Fruit fly (Drosophila melanogaster) whole organism, embryonic: ENCODE measurements around the gene CG5535.

Source experiments
- C15 ChIP-seq: fragments of 200-800 bp; sonication (Bioruptor generic); IDR thresholded peaks from 3 replicates; pipeline ENCODE4 v1.3.6; 2022; ENCODE audit warnings: missing biosample characterization, missing genetic modification characterization
- CG10267 ChIP-seq: fragments of 200-800 bp; sonication (Bioruptor generic); optimal IDR thresholded peaks from 2 replicates; lab custom pipeline; 2018; ENCODE audit warnings: missing biosample characterization, mild to moderate bottlenecking, missing genetic modification characterization, moderate library complexity
- CG10431 ChIP-seq: fragments of 200-800 bp; sonication (Bioruptor generic); optimal IDR thresholded peaks from 3 replicates; lab custom pipeline; 2018; ENCODE audit warnings: missing biosample characterization, mild to moderate bottlenecking, missing genetic modification characterization
- CG10462 ChIP-seq: fragments of 200-800 bp; sonication (Bioruptor generic); optimal IDR thresholded peaks from 2 replicates; lab custom pipeline; 2016; ENCODE audit warnings: missing biosample characterization, missing genetic modification characterization
- CG10979 ChIP-seq: fragments of 200-800 bp; sonication (Bioruptor generic); optimal IDR thresholded peaks from 2 replicates; lab custom pipeline; 2018; ENCODE audit warnings: missing biosample characterization, mild to moderate bottlenecking, missing genetic modification characterization, moderate library complexity
- CG12219 ChIP-seq: fragments of 200-800 bp; sonication (Bioruptor generic); optimal IDR thresholded peaks from 3 replicates; lab custom pipeline; 2018; ENCODE audit warnings: missing biosample characterization, mild to moderate bottlenecking, missing genetic modification characterization
- CG12744 ChIP-seq: fragments of 200-800 bp; sonication (Bioruptor generic); optimal IDR thresholded peaks from 2 replicates; lab custom pipeline; 2016; ENCODE audit warnings: missing biosample characterization, missing genetic modification characterization
- CG18476 ChIP-seq: fragments of 200-800 bp; sonication (Bioruptor generic); optimal IDR thresholded peaks from 2 replicates; lab custom pipeline; 2016; ENCODE audit warnings: missing biosample characterization, mild to moderate bottlenecking, missing genetic modification characterization
- CG2889 ChIP-seq: fragments of 200-800 bp; sonication (Bioruptor generic); IDR thresholded peaks from 3 replicates; pipeline ENCODE4 v1.3.6; 2022; ENCODE audit warnings: missing biosample characterization, missing genetic modification characterization
- CG30020 ChIP-seq: fragments of 200-800 bp; optimal IDR thresholded peaks from 2 replicates; lab custom pipeline; 2019; ENCODE audit warnings: missing biosample characterization, mild to moderate bottlenecking, missing genetic modification characterization, moderate library complexity
- CG31388 ChIP-seq: fragments of 200-800 bp; sonication (Bioruptor generic); optimal IDR thresholded peaks from 2 replicates; lab custom pipeline; 2016; ENCODE audit warnings: missing biosample characterization, missing genetic modification characterization
- CG32532 ChIP-seq: fragments of 200-800 bp; sonication (Bioruptor generic); IDR thresholded peaks from 2 replicates; pipeline ENCODE4 v1.3.6; 2022; ENCODE audit warnings: missing biosample characterization, missing genetic modification characterization
- CG43689 ChIP-seq: fragments of 200-800 bp; sonication (Bioruptor generic); IDR thresholded peaks from 2 replicates; pipeline ENCODE4 v1.3.6; 2022; ENCODE audit warnings: missing biosample characterization, missing genetic modification characterization
- CG5180 ChIP-seq: fragments of 200-800 bp; sonication (Bioruptor generic); optimal IDR thresholded peaks from 3 replicates; lab custom pipeline; 2017; ENCODE audit warnings: missing biosample characterization, missing genetic modification characterization, mild to moderate bottlenecking, moderate library complexity, missing genetic modification reagents
- CG5953 ChIP-seq: fragments of 200-800 bp; sonication (Bioruptor generic); IDR thresholded peaks from 2 replicates; pipeline ENCODE4 v1.3.6; 2022; ENCODE audit warnings: missing biosample characterization, missing genetic modification characterization
- CG6689 ChIP-seq: fragments of 200-800 bp; sonication (Bioruptor generic); IDR thresholded peaks from 2 replicates; pipeline ENCODE4 v1.3.6; 2022; ENCODE audit warnings: missing biosample characterization, missing genetic modification characterization
- CG6854 ChIP-seq: fragments of 200-800 bp; sonication (Bioruptor generic); optimal IDR thresholded peaks from 3 replicates; lab custom pipeline; 2017; ENCODE audit warnings: missing biosample characterization, mild to moderate bottlenecking, missing genetic modification characterization
- CG8924 ChIP-seq: fragments of 200-800 bp; optimal IDR thresholded peaks from 3 replicates; lab custom pipeline; 2019; ENCODE audit warnings: missing biosample characterization, mild to moderate bottlenecking, missing genetic modification characterization, moderate library complexity
- CG8944 ChIP-seq: fragments of 200-800 bp; sonication (Bioruptor generic); optimal IDR thresholded peaks from 3 replicates; lab custom pipeline; 2016; ENCODE audit warnings: missing biosample characterization, missing genetic modification characterization
- Dbx ChIP-seq: fragments of 200-800 bp; sonication (Bioruptor generic); IDR thresholded peaks from 3 replicates; pipeline ENCODE4 v1.3.6; 2022; ENCODE audit warnings: missing biosample characterization, missing genetic modification characterization
- Dll ChIP-seq: fragments of 200-800 bp; sonication (Bioruptor generic); IDR thresholded peaks from 4 replicates; pipeline ENCODE4 v1.3.6; 2022; ENCODE audit warnings: missing biosample characterization, missing genetic modification characterization; ENCODE audit not compliant: partially characterized antibody
- E2f1 ChIP-seq: fragments of 200-800 bp; sonication (Bioruptor generic); IDR thresholded peaks from 2 replicates; pipeline ENCODE4 v1.3.6; 2022; ENCODE audit warnings: missing biosample characterization, missing genetic modification characterization
- ERR ChIP-seq: fragments of 200-800 bp; sonication (Bioruptor generic); optimal IDR thresholded peaks from 2 replicates; lab custom pipeline; 2016; ENCODE audit warnings: missing biosample characterization, missing genetic modification characterization
- HLH54F ChIP-seq: fragments of 200-800 bp; sonication (Bioruptor generic); optimal IDR thresholded peaks from 3 replicates; lab custom pipeline; 2016; ENCODE audit warnings: missing biosample characterization, missing genetic modification characterization
- HmgZ ChIP-seq: fragments of 200-800 bp; sonication (Bioruptor generic); optimal IDR thresholded peaks from 2 replicates; lab custom pipeline; 2018; ENCODE audit warnings: missing biosample characterization, mild to moderate bottlenecking, missing genetic modification characterization
- Hr3 ChIP-seq: fragments of 200-800 bp; sonication (Bioruptor generic); optimal IDR thresholded peaks from 3 replicates; lab custom pipeline; 2016; ENCODE audit warnings: missing biosample characterization, missing genetic modification characterization
- Hr39 ChIP-seq: fragments of >200 bp; optimal IDR thresholded peaks from 2 replicates; lab custom pipeline; 2017
- Mad ChIP-seq: fragments of 200-800 bp; sonication (Bioruptor generic); optimal IDR thresholded peaks from 2 replicates; lab custom pipeline; 2016; ENCODE audit warnings: missing biosample characterization, missing genetic modification characterization
- NFAT ChIP-seq: fragments of 200-800 bp; sonication (Bioruptor generic); IDR thresholded peaks from 2 replicates; pipeline ENCODE4 v1.3.6; 2022; ENCODE audit warnings: missing biosample characterization, missing genetic modification characterization
- Spps ChIP-seq: fragments of 200-800 bp; sonication (Bioruptor generic); optimal IDR thresholded peaks from 2 replicates; lab custom pipeline; 2018; ENCODE audit warnings: missing biosample characterization, mild to moderate bottlenecking, missing genetic modification characterization
- Xbp1 ChIP-seq: fragments of 200-800 bp; sonication (Bioruptor generic); optimal IDR thresholded peaks from 3 replicates; lab custom pipeline; 2016; ENCODE audit warnings: missing biosample characterization, mild to moderate bottlenecking, missing genetic modification characterization
- Xrp1 ChIP-seq: fragments of 200-800 bp; sonication (Bioruptor generic); IDR thresholded peaks from 2 replicates; pipeline ENCODE4 v1.3.6; 2022; ENCODE audit warnings: missing biosample characterization, missing genetic modification characterization
- abd-A ChIP-seq: fragments of 200-800 bp; sonication (Bioruptor generic); optimal IDR thresholded peaks from 3 replicates; lab custom pipeline; 2019; ENCODE audit warnings: missing biosample characterization, mild to moderate bottlenecking, missing genetic modification characterization, moderate library complexity
- ap ChIP-seq: fragments of 200-800 bp; sonication (Bioruptor generic); IDR thresholded peaks from 2 replicates; pipeline ENCODE4 v1.3.6; 2022; ENCODE audit warnings: missing biosample characterization, missing genetic modification characterization
- ara ChIP-seq: fragments of 200-800 bp; sonication (Bioruptor generic); IDR thresholded peaks from 2 replicates; pipeline ENCODE4 v1.3.6; 2022; ENCODE audit warnings: missing biosample characterization, missing genetic modification characterization
- bbx ChIP-seq: fragments of 200-800 bp; sonication (Bioruptor generic); IDR thresholded peaks from 2 replicates; pipeline ENCODE4 v1.3.6; 2022; ENCODE audit warnings: missing biosample characterization, missing genetic modification characterization; ENCODE audit not compliant: partially characterized antibody
- crp ChIP-seq, 2 experiments: fragments of 200-800 bp; sonication (Bioruptor generic); optimal IDR thresholded peaks; 2 replicates in 1 of 2; 3 replicates in 1 of 2; lab custom pipeline; 2017; ENCODE audit warnings: missing biosample characterization in 2 of 2, missing genetic modification characterization in 2 of 2, mild to moderate bottlenecking in 1 of 2, moderate library complexity in 1 of 2
- inv ChIP-seq: fragments of 200-800 bp; sonication (Bioruptor generic); IDR thresholded peaks from 2 replicates; pipeline ENCODE4 v1.3.6; 2022; ENCODE audit warnings: missing biosample characterization, missing genetic modification characterization; ENCODE audit not compliant: partially characterized antibody
- jumu ChIP-seq: fragments of 200-800 bp; sonication (Bioruptor generic); optimal IDR thresholded peaks from 3 replicates; lab custom pipeline; 2016; ENCODE audit warnings: missing biosample characterization, missing genetic modification characterization
- lola ChIP-seq, 3 experiments: fragments of >200 bp in 2 of 3; fragments of 200-800 bp in 1 of 3; sonication (Bioruptor generic) in 1 of 3; optimal IDR thresholded peaks; 2 replicates each; lab custom pipeline; 2017 to 2019; ENCODE audit warnings: missing biosample characterization in 3 of 3, missing genetic modification characterization in 3 of 3, mild to moderate bottlenecking in 1 of 3, moderate library complexity in 1 of 3
- maf-S ChIP-seq: fragments of 200-800 bp; sonication (Bioruptor generic); optimal IDR thresholded peaks from 2 replicates; lab custom pipeline; 2016; ENCODE audit warnings: missing biosample characterization, missing genetic modification characterization
- mirr ChIP-seq: fragments of 200-800 bp; sonication (Bioruptor generic); optimal IDR thresholded peaks from 3 replicates; lab custom pipeline; 2018; ENCODE audit warnings: missing biosample characterization, mild to moderate bottlenecking, missing genetic modification characterization
- odd ChIP-seq: fragments of 200-800 bp; sonication (Bioruptor generic); optimal IDR thresholded peaks from 2 replicates; lab custom pipeline; 2017; ENCODE audit warnings: missing biosample characterization, mild to moderate bottlenecking, missing genetic modification characterization
- pan ChIP-seq, 4 experiments: fragments of >200 bp in 3 of 4; fragments of 200-800 bp in 1 of 4; sonication (Bioruptor generic) in 1 of 4; optimal IDR thresholded peaks in 3 of 4; IDR thresholded peaks in 1 of 4; 2 replicates each; pipeline versions ENCODE4 v1.3.6 to Lab custom; 2017 to 2022; ENCODE audit warnings: missing biosample characterization in 2 of 4, missing genetic modification characterization in 2 of 4, mixed read lengths in 1 of 4
- pros ChIP-seq: fragments of 200-800 bp; sonication (Bioruptor generic); optimal IDR thresholded peaks from 3 replicates; lab custom pipeline; 2019; ENCODE audit warnings: missing biosample characterization, mild to moderate bottlenecking, missing genetic modification characterization, moderate library complexity
- slou ChIP-seq: fragments of 200-800 bp; sonication (Bioruptor generic); optimal IDR thresholded peaks from 3 replicates; lab custom pipeline; 2016; ENCODE audit warnings: missing biosample characterization, missing genetic modification characterization
- sr ChIP-seq: fragments of 200-800 bp; sonication (Bioruptor generic); IDR thresholded peaks from 3 replicates; pipeline ENCODE4 v1.3.6; 2022; ENCODE audit warnings: missing biosample characterization, missing genetic modification characterization
- sug ChIP-seq: fragments of 200-800 bp; optimal IDR thresholded peaks from 2 replicates; lab custom pipeline; 2019; ENCODE audit warnings: missing biosample characterization, mild to moderate bottlenecking, missing genetic modification characterization, moderate library complexity
- tin ChIP-seq: fragments of 200-800 bp; sonication (Bioruptor generic); optimal IDR thresholded peaks from 3 replicates; lab custom pipeline; 2016; ENCODE audit warnings: missing biosample characterization, missing genetic modification characterization
- twi ChIP-seq: fragments of 200-800 bp; optimal IDR thresholded peaks from 2 replicates; lab custom pipeline; 2019; ENCODE audit warnings: missing biosample characterization, mild to moderate bottlenecking, missing genetic modification characterization, moderate library complexity
- z ChIP-seq: fragments of 200-800 bp; sonication (Bioruptor generic); IDR thresholded peaks from 3 replicates; pipeline ENCODE4 v1.3.6; 2022; ENCODE audit warnings: missing biosample characterization, missing genetic modification characterization

The CG5535 gene

dm6 chr3L:17841085-17841606 is 15.4 kb downstream of the CG5535 start, which contains the start of gene CG5577 (continued):
- no peak for TF ChIP-seq CG30020
- TF ChIP-seq NFAT (GFP tag; lab: Robert Waterston, UW): no peak
- peak; percentile 10 for TF ChIP-seq odd
- TF ChIP-seq CG5953 (GFP tag; lab: Robert Waterston, UW): no peak
- no peak for TF ChIP-seq tin (GFP tag; lab: Kevin White, UChicago)
- TF ChIP-seq jumu: no peak
- TF ChIP-seq Spps: no peak
- TF ChIP-seq slou: no peak
- peak; percentile 75 for TF ChIP-seq HmgZ
- no peak for TF ChIP-seq CG8944
- peak; percentile 32; the same call in 1 of the 2 replicates for TF ChIP-seq CG6689 (GFP tag; lab: Robert Waterston, UW)
- no peak for TF ChIP-seq CG10462 (GFP tag; lab: Kevin White, UChicago)
- TF ChIP-seq Hr39: no peak
- TF ChIP-seq E2f1: no peak
- peak; percentile 57 for TF ChIP-seq mirr (GFP tag; lab: Kevin White, UChicago)
- TF ChIP-seq CG12744: no peak
- peak; percentile 38 for TF ChIP-seq pros
- no peak for TF ChIP-seq CG10979 (tag; lab: Kevin White, UChicago)
- no peak for TF ChIP-seq crp (GFP tag; optimal IDR thresholded peaks at IDR 0.05; lab: Kevin White, UChicago)
- no peak for TF ChIP-seq CG2889
- no peak for TF ChIP-seq sr (GFP tag; lab: Robert Waterston, UW)
- TF ChIP-seq CG32532 (GFP tag; lab: Robert Waterston, UW): peak; percentile 68
- no peak for TF ChIP-seq CG10267 (tag; lab: Kevin White, UChicago)
- no peak for TF ChIP-seq CG6854 (GFP tag; lab: Kevin White, UChicago)
- no peak for TF ChIP-seq CG43689 (GFP tag; lab: Robert Waterston, UW)
- TF ChIP-seq lola (GFP tag; optimal IDR thresholded peaks at IDR 0.05; lab: Kevin White, UChicago): no peak
- TF ChIP-seq Xbp1: no peak
- TF ChIP-seq ara: no peak
- peak; percentile 52; the same call in 1 of the 2 replicates for TF ChIP-seq bbx (GFP tag; lab: Robert Waterston, UW)
- TF ChIP-seq Dbx: peak; percentile 62; the same call in 1 of the 3 replicates
- TF ChIP-seq Xrp1 (GFP tag; lab: Robert Waterston, UW): no peak
- no peak for TF ChIP-seq CG18476 (GFP tag; lab: Kevin White, UChicago)
- TF ChIP-seq twi (tag; lab: Kevin White, UChicago): no peak
- no peak for TF ChIP-seq CG12219
- peak; percentile 67 for TF ChIP-seq Dll (GFP tag; lab: Robert Waterston, UW)
- no peak for TF ChIP-seq CG10431 (GFP tag; lab: Kevin White, UChicago)
- TF ChIP-seq sug (tag; lab: Kevin White, UChicago): peak; percentile 74
- no peak for TF ChIP-seq C15 (GFP tag; lab: Robert Waterston, UW)
- no peak for TF ChIP-seq ap (GFP tag; lab: Robert Waterston, UW)
- TF ChIP-seq Hr3 (GFP tag; lab: Kevin White, UChicago): no peak
- TF ChIP-seq CG31388: no peak
- TF ChIP-seq abd-A (tag; lab: Kevin White, UChicago): no peak
- TF ChIP-seq pan (optimal IDR thresholded peaks at IDR 0.05; lab: Kevin White, UChicago): no peak
- TF ChIP-seq pan (GFP tag; optimal IDR thresholded peaks at IDR 0.05 in 1 of 2, IDR thresholded peaks at IDR 0.05 in 1 of 2): no peak
- 0 out of 3 replicates have a peak, but pooled peaks have one; percentile 47 for TF ChIP-seq z (GFP tag; lab: Robert Waterston, UW)
- peak; percentile 31 for TF ChIP-seq ERR
- peak; percentile 45; the same call in 1 of the 2 replicates for TF ChIP-seq inv (GFP tag; lab: Robert Waterston, UW)
- TF ChIP-seq HLH54F (GFP tag; lab: Kevin White, UChicago): no peak
- TF ChIP-seq maf-S: no peak
- TF ChIP-seq CG5180 (GFP tag; lab: Kevin White, UChicago): no peak
- TF ChIP-seq Mad: no peak
- TF ChIP-seq CG8924: no peak
